Worm (Caenorhabditis elegans): Measurements from ENCODE around the gene gtbp-1.

Gene gtbp-1

ce11 chrIV:10176252-10176730, 47.5 kb upstream of the gtbp-1 start, which contains the start of gene rack-1 (continued):
- TF ChIP-seq ceh-20 (GFP tag; IDR thresholded peaks at IDR 0.05), result no peak
- peak; percentile 38 for TF ChIP-seq dpl-1 (GFP tag; optimal IDR thresholded peaks at IDR 0.05)
- TF ChIP-seq lsy-2 (tag; optimal IDR thresholded peaks at IDR 0.05), result peak in 1 of 2 experiments; percentile 79

DNA sequence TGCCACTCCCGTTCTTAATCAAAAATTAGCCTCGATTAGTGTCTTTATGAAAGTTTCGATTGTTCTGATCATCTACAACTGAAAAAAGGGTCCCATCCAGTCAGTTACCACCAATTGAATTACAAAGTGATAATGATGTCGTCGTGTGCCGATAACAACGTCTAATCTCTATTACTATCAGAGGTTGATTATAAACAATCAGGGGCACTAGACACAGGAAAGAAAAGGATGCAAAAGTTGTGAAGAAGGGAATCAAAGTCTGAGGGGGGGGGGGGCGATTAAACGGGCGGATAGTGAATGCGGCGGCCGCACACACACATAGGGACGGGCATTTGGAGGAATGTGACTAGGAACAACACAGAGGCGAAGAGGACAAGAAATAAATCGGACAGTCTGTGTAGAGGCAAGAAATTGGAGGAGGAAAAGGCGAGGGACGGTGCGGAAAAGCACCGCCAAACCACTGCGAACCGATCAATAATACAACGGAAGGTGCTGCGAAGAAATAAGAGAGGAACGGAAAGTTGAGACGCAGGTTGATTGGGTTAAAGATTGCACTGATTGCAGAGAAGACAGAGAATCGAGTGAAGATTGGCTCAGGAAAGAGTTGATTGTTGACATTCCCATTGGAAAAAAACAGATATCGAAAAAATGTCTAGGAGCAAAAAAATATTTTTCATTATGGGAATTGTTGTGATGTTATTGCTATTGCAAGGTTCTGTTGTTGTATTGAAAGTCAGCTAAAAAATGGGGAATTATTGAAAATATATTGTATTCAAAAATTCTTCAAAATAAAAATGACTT, 46.4 kb upstream of the gtbp-1 start:
- peak; percentile 24; the same call in 1 of the 2 replicates for TF ChIP-seq set-16 (GFP tag; IDR thresholded peaks at IDR 0.05)
- TF ChIP-seq mxl-2 (GFP tag; conservative IDR thresholded peaks at IDR 0.05), result 0 out of 2 replicates have a peak, but pooled peaks have one; percentile 31
- peak; percentile 16; the same call in 1 of the 2 replicates for TF ChIP-seq egl-43 (GFP tag; IDR thresholded peaks at IDR 0.05)
- peak; percentile 65 for TF ChIP-seq hlh-11 (tag; optimal IDR thresholded peaks at IDR 0.05)
- TF ChIP-seq daf-19 (GFP tag; conservative IDR thresholded peaks at IDR 0.05), result no peak
- TF ChIP-seq mxl-3 (GFP tag; optimal IDR thresholded peaks at IDR 0.05), result peak; percentile 78
- TF ChIP-seq ceh-62 (tag; optimal IDR thresholded peaks at IDR 0.05), result no peak
- TF ChIP-seq daf-16 (GFP tag; optimal IDR thresholded peaks at IDR 0.05), result peak in 1 of 2 experiments; percentile 92
- peak; percentile 40 for TF ChIP-seq daf-16 (tag; optimal IDR thresholded peaks at IDR 0.05)
- TF ChIP-seq F10B5.3 (tag; optimal IDR thresholded peaks at IDR 0.05), result no peak
- TF ChIP-seq Y75B8A.6 (GFP tag; IDR thresholded peaks at IDR 0.05), result no peak
- peak; percentile 36 for TF ChIP-seq dve-1 (tag; optimal IDR thresholded peaks at IDR 0.05; ENCODE audit: insufficient read depth)
- no peak for TF ChIP-seq attf-4 (tag; optimal IDR thresholded peaks at IDR 0.05)
- no peak for TF ChIP-seq tag-97 (GFP tag; IDR thresholded peaks at IDR 0.05)
- peak in 1 of 2 experiments; percentile 93 for TF ChIP-seq unc-62 (GFP tag; optimal IDR thresholded peaks at IDR 0.05 in 1 of 2)
- TF ChIP-seq unc-62 (tag; optimal IDR thresholded peaks at IDR 0.05), result no peak
- TF ChIP-seq aha-1 (tag), result peak; percentile 89

- no peak for TF ChIP-seq ceh-82 (tag; optimal IDR thresholded peaks at IDR 0.05)
- no peak for TF ChIP-seq unc-62 (GFP tag; optimal IDR thresholded peaks at IDR 0.05 in 1 of 2)
- TF ChIP-seq unc-62 (tag; optimal IDR thresholded peaks at IDR 0.05), result no peak
- no peak for TF ChIP-seq sdz-12 (GFP tag; optimal IDR thresholded peaks at IDR 0.05)
- no peak for TF ChIP-seq gei-8 (GFP tag; optimal IDR thresholded peaks at IDR 0.05)
- no peak for TF ChIP-seq ceh-20 (GFP tag; IDR thresholded peaks at IDR 0.05)
- TF ChIP-seq saeg-2 (GFP tag; IDR thresholded peaks at IDR 0.05), result no peak
- no peak for TF ChIP-seq set-16 (GFP tag; IDR thresholded peaks at IDR 0.05)
- TF ChIP-seq ama-1 (optimal IDR thresholded peaks at IDR 0.05), result no peak
- no peak for TF ChIP-seq zfp-3 (GFP tag; conservative IDR thresholded peaks at IDR 0.05)
- TF ChIP-seq F26F4.8 (GFP tag; conservative IDR thresholded peaks at IDR 0.05), result no peak
- TF ChIP-seq hmg-1.1 (GFP tag; IDR thresholded peaks at IDR 0.05), result no peak
- no peak for TF ChIP-seq php-3 (GFP tag; IDR thresholded peaks at IDR 0.05)
- no peak for TF ChIP-seq Y48G9A.11 (GFP tag; IDR thresholded peaks at IDR 0.05)
- TF ChIP-seq unc-39 (tag; optimal IDR thresholded peaks at IDR 0.05), result no peak
- no peak for TF ChIP-seq F49E8.2 (tag; optimal IDR thresholded peaks at IDR 0.05; ENCODE audit: borderline replicate concordance)
- no peak for TF ChIP-seq dmd-9 (GFP tag; IDR thresholded peaks at IDR 0.05)
- no peak for TF ChIP-seq lir-3 (tag; optimal IDR thresholded peaks at IDR 0.05)
- no peak for TF ChIP-seq Y75B8A.6 (GFP tag; IDR thresholded peaks at IDR 0.05)
- TF ChIP-seq ztf-7 (tag; optimal IDR thresholded peaks at IDR 0.05), result no peak
Observed at ce11 chrIV:10174328-10174727, 45.6 kb upstream of the gtbp-1 start, which contains the start of gene pxf-1. Gene pxf-1 (minus strand): TSS chrIV:10174341.

- peak; percentile 92 for TF ChIP-seq ces-1 (GFP tag; optimal IDR thresholded peaks at IDR 0.05)
- TF ChIP-seq aha-1 (tag), result peak; percentile 20
- no peak for TF ChIP-seq php-3 (GFP tag; IDR thresholded peaks at IDR 0.05)
- peak; percentile 79 for TF ChIP-seq fkh-10 (GFP tag; optimal IDR thresholded peaks at IDR 0.05)
Observed at ce11 chrIV:10170808-10171207, 42.1 kb upstream of the gtbp-1 start.
